Worm (Caenorhabditis elegans) whole organism, L2 larva: ENCODE measurements around the gene vha-3.

Experiments
- C34F6.9 ChIP-seq: fragments of 150-350 bp; optimal IDR thresholded peaks from 2 replicates; lab custom pipeline; 2014; ENCODE audit warnings: missing biosample characterization, missing genetic modification characterization
- F13H6.1 ChIP-seq: sonication (generic microtip); optimal IDR thresholded peaks from 2 replicates; lab custom pipeline; 2016; ENCODE audit warnings: missing genetic modification characterization, missing compliant biosample characterization
- R02D3.7 ChIP-seq: fragments of 150-350 bp; optimal IDR thresholded peaks from 2 replicates; lab custom pipeline; 2014; ENCODE audit warnings: missing biosample characterization, missing genetic modification characterization
- Y55F3AM.14 ChIP-seq: fragments of 200-800 bp; sonication (Bioruptor generic); optimal IDR thresholded peaks from 2 replicates; lab custom pipeline; 2018; ENCODE audit warnings: mild to moderate bottlenecking, missing genetic modification characterization, missing compliant biosample characterization
- alr-1 ChIP-seq: fragments of 150-350 bp; optimal IDR thresholded peaks from 2 replicates; lab custom pipeline; 2014; ENCODE audit warnings: missing biosample characterization, missing genetic modification characterization
- ama-1 ChIP-seq: fragments of 150-350 bp; optimal IDR thresholded peaks from 2 replicates; lab custom pipeline; 2018; ENCODE audit warnings: inconsistent platforms
- blmp-1 ChIP-seq: sonication (generic microtip); optimal IDR thresholded peaks from 2 replicates; lab custom pipeline; 2017; ENCODE audit warnings: missing genetic modification characterization, mild to moderate bottlenecking, missing compliant biosample characterization, antibody characterized with exemption, moderate library complexity; ENCODE audit not compliant: insufficient read depth
- ceh-16 ChIP-seq: fragments of 150-350 bp; optimal IDR thresholded peaks from 2 replicates; lab custom pipeline; 2014; ENCODE audit warnings: missing biosample characterization, missing genetic modification characterization
- crh-2 ChIP-seq: sonication (generic microtip); optimal IDR thresholded peaks from 2 replicates; lab custom pipeline; 2017; ENCODE audit warnings: missing biosample characterization, missing genetic modification characterization
- dmd-4 ChIP-seq: sonication (generic microtip); optimal IDR thresholded peaks from 2 replicates; lab custom pipeline; 2017; ENCODE audit warnings: missing biosample characterization, missing genetic modification characterization
- egl-27 ChIP-seq: sonication (generic microtip); optimal IDR thresholded peaks from 3 replicates; lab custom pipeline; 2017; ENCODE audit warnings: missing biosample characterization, missing genetic modification reagents, missing genetic modification characterization
- elt-3 ChIP-seq: sonication (generic microtip); optimal IDR thresholded peaks from 2 replicates; lab custom pipeline; 2017; ENCODE audit warnings: missing biosample characterization, missing genetic modification characterization
- fos-1 ChIP-seq: fragments of 150-350 bp; optimal IDR thresholded peaks from 2 replicates; lab custom pipeline; 2014; ENCODE audit warnings: missing biosample characterization, missing genetic modification characterization
- gmeb-1 ChIP-seq: fragments of 150-350 bp; optimal IDR thresholded peaks from 2 replicates; lab custom pipeline; 2014; ENCODE audit warnings: missing biosample characterization, missing genetic modification characterization
- lin-13 ChIP-seq: fragments of 150-350 bp; optimal IDR thresholded peaks from 2 replicates; lab custom pipeline; 2014; ENCODE audit warnings: missing biosample characterization, missing genetic modification reagents, missing genetic modification characterization
- lsy-2 ChIP-seq, 2 experiments: fragments of 150-350 bp in 1 of 2; sonication (generic microtip) in 1 of 2; optimal IDR thresholded peaks; 2 replicates each; lab custom pipeline; 2014 to 2017; ENCODE audit warnings: missing biosample characterization in 2 of 2, missing genetic modification characterization in 2 of 2
- mab-5 ChIP-seq: fragments of 150-350 bp; optimal IDR thresholded peaks from 2 replicates; lab custom pipeline; 2014; ENCODE audit warnings: missing biosample characterization, missing genetic modification characterization
- mbf-1 ChIP-seq: sonication (generic microtip); optimal IDR thresholded peaks from 2 replicates; lab custom pipeline; 2017; ENCODE audit warnings: missing biosample characterization, missing genetic modification characterization
- mdl-1 ChIP-seq, 2 experiments: fragments of 150-350 bp in 1 of 2; sonication (generic microtip) in 1 of 2; optimal IDR thresholded peaks; 2 replicates each; lab custom pipeline; 2017; ENCODE audit warnings: missing biosample characterization in 2 of 2, missing genetic modification characterization in 2 of 2
- nhr-11 ChIP-seq: fragments of 150-350 bp; optimal IDR thresholded peaks from 2 replicates; lab custom pipeline; 2014; ENCODE audit warnings: missing biosample characterization, missing genetic modification characterization
- nhr-12 ChIP-seq: fragments of 150-350 bp; optimal IDR thresholded peaks from 2 replicates; lab custom pipeline; 2014; ENCODE audit warnings: missing biosample characterization, missing genetic modification characterization
- nhr-21 ChIP-seq: fragments of 150-350 bp; optimal IDR thresholded peaks from 2 replicates; lab custom pipeline; 2014; ENCODE audit warnings: missing biosample characterization, missing genetic modification characterization
- nhr-237 ChIP-seq: fragments of 150-350 bp; optimal IDR thresholded peaks from 2 replicates; lab custom pipeline; 2014; ENCODE audit warnings: missing biosample characterization, missing genetic modification characterization
- nhr-25 ChIP-seq: fragments of 150-350 bp; sonication (generic microtip); optimal IDR thresholded peaks from 3 replicates; lab custom pipeline; 2014; ENCODE audit warnings: missing biosample characterization, missing genetic modification characterization
- sem-4 ChIP-seq: fragments of 150-350 bp; optimal IDR thresholded peaks from 2 replicates; lab custom pipeline; 2014; ENCODE audit warnings: missing biosample characterization, missing genetic modification reagents, missing genetic modification characterization
- skn-1 ChIP-seq: sonication (generic microtip); optimal IDR thresholded peaks from 2 replicates; lab custom pipeline; 2017; ENCODE audit warnings: missing biosample characterization, missing genetic modification characterization
- sma-3 ChIP-seq: sonication (generic microtip); optimal IDR thresholded peaks from 2 replicates; lab custom pipeline; 2016; ENCODE audit warnings: missing genetic modification reagents, missing genetic modification characterization, missing compliant biosample characterization
- sma-9 ChIP-seq, 2 experiments: fragments of 150-350 bp in 1 of 2; sonication (generic microtip) in 1 of 2; optimal IDR thresholded peaks; 2 replicates each; lab custom pipeline; 2014 to 2016; ENCODE audit warnings: missing genetic modification characterization in 2 of 2, mild to moderate bottlenecking in 1 of 2, missing biosample characterization in 1 of 2, missing compliant biosample characterization in 1 of 2, missing genetic modification reagents in 1 of 2, moderate library complexity in 1 of 2
- snpc-4 ChIP-seq: fragments of 150-350 bp; optimal IDR thresholded peaks from 2 replicates; lab custom pipeline; 2014; ENCODE audit warnings: missing biosample characterization, missing genetic modification characterization
- unc-39 ChIP-seq: fragments of 150-350 bp; optimal IDR thresholded peaks from 2 replicates; lab custom pipeline; 2014; ENCODE audit warnings: missing biosample characterization, missing genetic modification characterization
- unc-55 ChIP-seq: fragments of 150-350 bp; sonication (generic microtip); optimal IDR thresholded peaks from 3 replicates; lab custom pipeline; 2014; ENCODE audit warnings: missing biosample characterization, missing genetic modification reagents, missing genetic modification characterization
- zag-1 ChIP-seq: fragments of 150-350 bp; optimal IDR thresholded peaks from 2 replicates; lab custom pipeline; 2014; ENCODE audit warnings: missing biosample characterization, missing genetic modification characterization
- ztf-4 ChIP-seq: fragments of 150-350 bp; optimal IDR thresholded peaks from 2 replicates; lab custom pipeline; 2014; ENCODE audit warnings: missing biosample characterization, missing genetic modification characterization

Gene vha-3

ce11 chrIV:2315545-2315995 is at the start of gene vha-3:
Gene vha-3, minus strand, starts transcription at chrIV:2315945.
- no peak for TF ChIP-seq alr-1 (tag; lab: Kevin White, UChicago)
- TF ChIP-seq elt-3, result no peak
- no peak for TF ChIP-seq F13H6.1 (tag; lab: Kevin White, UChicago)
- TF ChIP-seq R02D3.7 (tag; lab: Kevin White, UChicago), result no peak

- peak; percentile 47 for TF ChIP-seq sma-3 (GFP tag; lab: Kevin White, UChicago)
- TF ChIP-seq C34F6.9 (tag; lab: Kevin White, UChicago), result peak; percentile 49
- TF ChIP-seq alr-1 (tag; lab: Kevin White, UChicago), result no peak
- peak; percentile 61 for TF ChIP-seq unc-55 (GFP tag; lab: Kevin White, UChicago)
- peak; percentile 55 for TF ChIP-seq lin-13
- TF ChIP-seq skn-1 (tag; lab: Kevin White, UChicago), result no peak
- peak; percentile 31 for TF ChIP-seq nhr-25
- TF ChIP-seq dmd-4 (tag; lab: Kevin White, UChicago), result peak; percentile 8
- peak; percentile 29 for TF ChIP-seq snpc-4 (tag; lab: Kevin White, UChicago)
- no peak for TF ChIP-seq mbf-1 (tag; lab: Kevin White, UChicago)
- TF ChIP-seq crh-2, result peak; percentile 35
- peak; percentile 72 for TF ChIP-seq gmeb-1 (tag; lab: Kevin White, UChicago)
- TF ChIP-seq nhr-237, result no peak
- peak; percentile 72 to 84 for TF ChIP-seq lsy-2 (tag; optimal IDR thresholded peaks at IDR 0.05; lab: Kevin White, UChicago)
- peak; percentile 38 for TF ChIP-seq F13H6.1 (tag; lab: Kevin White, UChicago)
- TF ChIP-seq sem-4 (tag; lab: Kevin White, UChicago), result no peak
Observed at ce11 chrIV:2348862-2349321, 33.1 kb upstream of the vha-3 start, which contains the start of the genes ppgn-1 and tftc-1. Gene ppgn-1, minus strand, starts transcription at chrIV:2348912. Gene tftc-1, plus strand, starts transcription at chrIV:2349271.

ce11 chrIV:2334012-2334411 is 18.3 kb upstream of the vha-3 start:
- no peak for TF ChIP-seq ceh-16
- TF ChIP-seq sma-9 (GFP tag; optimal IDR thresholded peaks at IDR 0.05; lab: Kevin White, UChicago), result no peak
- no peak for TF ChIP-seq sma-9 (tag; optimal IDR thresholded peaks at IDR 0.05; lab: Kevin White, UChicago)
- no peak for TF ChIP-seq lin-13
- peak in 1 of 2 experiments; percentile 62 for TF ChIP-seq lsy-2 (tag; optimal IDR thresholded peaks at IDR 0.05; lab: Kevin White, UChicago)
- TF ChIP-seq, all 48 proteins: peak for 1

ce11 chrIV:2329540-2329939 is 13.8 kb upstream of the vha-3 start, which contains the start of gene nhr-236:
Gene nhr-236, minus strand, starts transcription at chrIV:2329640.
- TF ChIP-seq nhr-12 (tag; lab: Kevin White, UChicago), result no peak
- TF ChIP-seq ama-1 (lab: Kevin White, UChicago), result no peak
- TF ChIP-seq skn-1 (tag; lab: Kevin White, UChicago), result no peak
- TF ChIP-seq alr-1 (tag; lab: Kevin White, UChicago), result no peak
- no peak for TF ChIP-seq blmp-1 (tag; lab: Kevin White, UChicago)
- TF ChIP-seq Y55F3AM.14 (GFP tag; lab: Kevin White, UChicago), result no peak
- TF ChIP-seq elt-3, result no peak
- TF ChIP-seq gmeb-1 (tag; lab: Kevin White, UChicago), result no peak
- TF ChIP-seq mbf-1 (tag; lab: Kevin White, UChicago), result no peak
- TF ChIP-seq R02D3.7 (tag; lab: Kevin White, UChicago), result no peak
- no peak for TF ChIP-seq mab-5 (tag; lab: Kevin White, UChicago)
- TF ChIP-seq ztf-4 (tag; lab: Kevin White, UChicago), result no peak
- no peak for TF ChIP-seq mdl-1 (tag; optimal IDR thresholded peaks at IDR 0.05; lab: Kevin White, UChicago)
- TF ChIP-seq snpc-4 (tag; lab: Kevin White, UChicago), result no peak
- no peak for TF ChIP-seq egl-27 (tag; lab: Kevin White, UChicago)
- TF ChIP-seq lin-13, result no peak
- TF ChIP-seq nhr-11 (tag; lab: Kevin White, UChicago), result no peak
- no peak for TF ChIP-seq fos-1 (tag; lab: Kevin White, UChicago)
- TF ChIP-seq unc-39 (tag; lab: Kevin White, UChicago), result no peak
- TF ChIP-seq nhr-25, result no peak

ce11 chrIV:2327317-2327716 is 11.6 kb upstream of the vha-3 start:
- TF ChIP-seq ceh-16, result no peak
- TF ChIP-seq C34F6.9 (tag; lab: Kevin White, UChicago), result no peak
- no peak for TF ChIP-seq nhr-21 (tag; lab: Kevin White, UChicago)
- no peak for TF ChIP-seq unc-39 (tag; lab: Kevin White, UChicago)
- no peak for TF ChIP-seq crh-2
- no peak for TF ChIP-seq ama-1 (lab: Kevin White, UChicago)
- no peak for TF ChIP-seq zag-1 (tag; lab: Kevin White, UChicago)
